Fruit fly (Drosophila melanogaster) whole organism, embryonic: ENCODE results near the gene Dpm1.
A peak's percentile ranks its signal among the peaks of the same experiment; 100 is the strongest.

ENCODE experiments used
- Blimp-1 ChIP-seq: fragments of 200-800 bp; sonication (Bioruptor generic); optimal IDR thresholded peaks from 3 replicates; lab custom pipeline; 2018; ENCODE audit warnings: missing biosample characterization, missing genetic modification characterization, mild to moderate bottlenecking, moderate library complexity, missing genetic modification reagents
- BtbVII ChIP-seq: fragments of 200-800 bp; sonication (Bioruptor generic); optimal IDR thresholded peaks from 3 replicates; lab custom pipeline; 2017; ENCODE audit warnings: missing biosample characterization, mild to moderate bottlenecking, missing genetic modification characterization
- CG10209 ChIP-seq: fragments of 200-800 bp; sonication (Bioruptor generic); optimal IDR thresholded peaks from 3 replicates; lab custom pipeline; 2017; ENCODE audit warnings: missing biosample characterization, mild to moderate bottlenecking, missing genetic modification characterization, missing genetic modification reagents
- CG11093 ChIP-seq: fragments of 200-800 bp; sonication (Bioruptor generic); IDR thresholded peaks from 3 replicates; pipeline ENCODE4 v1.3.6; 2022; ENCODE audit warnings: missing biosample characterization, missing genetic modification characterization
- CG12071 ChIP-seq: fragments of 200-800 bp; sonication (Bioruptor generic); optimal IDR thresholded peaks from 3 replicates; lab custom pipeline; 2018; ENCODE audit warnings: missing biosample characterization, mild to moderate bottlenecking, missing genetic modification characterization
- CG1233 ChIP-seq: fragments of 200-800 bp; sonication (Bioruptor generic); optimal IDR thresholded peaks from 4 replicates; lab custom pipeline; 2018; ENCODE audit warnings: missing biosample characterization, mild to moderate bottlenecking, missing genetic modification characterization
- CG13296 ChIP-seq: fragments of 200-800 bp; sonication (Bioruptor generic); optimal IDR thresholded peaks from 3 replicates; lab custom pipeline; 2018; ENCODE audit warnings: missing biosample characterization, mild to moderate bottlenecking, missing genetic modification characterization
- CG14667 ChIP-seq: fragments of 200-800 bp; sonication (Bioruptor generic); IDR thresholded peaks from 2 replicates; pipeline ENCODE4 v1.3.6; 2022; ENCODE audit warnings: missing biosample characterization, missing genetic modification characterization
- CG15696 ChIP-seq: fragments of 200-800 bp; sonication (Bioruptor generic); optimal IDR thresholded peaks from 2 replicates; lab custom pipeline; 2019; ENCODE audit warnings: missing biosample characterization, mild to moderate bottlenecking, missing genetic modification characterization, moderate library complexity
- CG2202 ChIP-seq: fragments of 200-800 bp; sonication (Bioruptor generic); optimal IDR thresholded peaks from 2 replicates; lab custom pipeline; 2018; ENCODE audit warnings: missing biosample characterization, mild to moderate bottlenecking, missing genetic modification characterization
- CG3065 ChIP-seq: fragments of 200-800 bp; sonication (Bioruptor generic); optimal IDR thresholded peaks from 2 replicates; lab custom pipeline; 2016; ENCODE audit warnings: missing biosample characterization, missing genetic modification characterization
- CG4854 ChIP-seq: fragments of 200-800 bp; sonication (Bioruptor generic); optimal IDR thresholded peaks from 2 replicates; lab custom pipeline; 2016; ENCODE audit warnings: missing biosample characterization, missing genetic modification characterization, inconsistent platforms
- CG5245 ChIP-seq: fragments of 200-800 bp; sonication (Bioruptor generic); optimal IDR thresholded peaks from 3 replicates; lab custom pipeline; 2016; ENCODE audit warnings: missing biosample characterization, missing genetic modification characterization
- CG6854 ChIP-seq: fragments of 200-800 bp; sonication (Bioruptor generic); optimal IDR thresholded peaks from 3 replicates; lab custom pipeline; 2017; ENCODE audit warnings: missing biosample characterization, mild to moderate bottlenecking, missing genetic modification characterization
- CG7271 ChIP-seq: fragments of 200-800 bp; sonication (Bioruptor generic); optimal IDR thresholded peaks from 2 replicates; lab custom pipeline; 2018; ENCODE audit warnings: missing biosample characterization, mild to moderate bottlenecking, missing genetic modification characterization, moderate library complexity
- CG7357 ChIP-seq: fragments of 200-800 bp; sonication (Bioruptor generic); IDR thresholded peaks from 3 replicates; pipeline ENCODE4 v1.3.6; 2022; ENCODE audit warnings: missing biosample characterization, missing genetic modification characterization
- Dfd ChIP-seq, 2 experiments: fragments of >200 bp; optimal IDR thresholded peaks; 2 replicates each; lab custom pipeline; 2017; ENCODE audit warnings: missing biosample characterization in 2 of 2, missing genetic modification characterization in 2 of 2
- Doc2 ChIP-seq: fragments of 200-800 bp; sonication (Bioruptor generic); IDR thresholded peaks from 2 replicates; pipeline ENCODE4 v1.3.6; 2022; ENCODE audit warnings: missing biosample characterization, missing genetic modification characterization
- E2f1 ChIP-seq: fragments of 200-800 bp; sonication (Bioruptor generic); IDR thresholded peaks from 2 replicates; pipeline ENCODE4 v1.3.6; 2022; ENCODE audit warnings: missing biosample characterization, missing genetic modification characterization
- Lim3 ChIP-seq: fragments of 200-800 bp; sonication (Bioruptor generic); IDR thresholded peaks from 2 replicates; pipeline ENCODE4 v1.3.6; 2022; ENCODE audit warnings: missing biosample characterization, missing genetic modification characterization
- Lpt ChIP-seq: fragments of >200 bp; optimal IDR thresholded peaks from 2 replicates; lab custom pipeline; 2018; ENCODE audit warnings: missing biosample characterization, missing genetic modification characterization
- MBD-R2 ChIP-seq: fragments of 200-800 bp; sonication (Bioruptor generic); IDR thresholded peaks from 2 replicates; pipeline ENCODE4 v1.3.6; 2022; ENCODE audit warnings: missing biosample characterization, missing genetic modification characterization
- NFAT ChIP-seq: fragments of 200-800 bp; sonication (Bioruptor generic); IDR thresholded peaks from 2 replicates; pipeline ENCODE4 v1.3.6; 2022; ENCODE audit warnings: missing biosample characterization, missing genetic modification characterization
- NfI ChIP-seq: fragments of 200-800 bp; sonication (Bioruptor generic); optimal IDR thresholded peaks from 3 replicates; lab custom pipeline; 2018; ENCODE audit warnings: missing biosample characterization, mild to moderate bottlenecking, missing genetic modification characterization, moderate library complexity
- Oaz ChIP-seq: fragments of 200-800 bp; sonication (Bioruptor generic); IDR thresholded peaks from 2 replicates; pipeline ENCODE4 v1.3.6; 2022; ENCODE audit warnings: missing biosample characterization, missing genetic modification characterization
- Oli ChIP-seq: fragments of 200-800 bp; sonication (Bioruptor generic); optimal IDR thresholded peaks from 2 replicates; lab custom pipeline; 2018; ENCODE audit warnings: missing biosample characterization, mild to moderate bottlenecking, missing genetic modification characterization, moderate library complexity
- Opbp ChIP-seq: fragments of 200-800 bp; sonication (Bioruptor generic); IDR thresholded peaks from 3 replicates; pipeline ENCODE4 v1.3.6; 2022; ENCODE audit warnings: missing biosample characterization, missing genetic modification characterization; ENCODE audit not compliant: partially characterized antibody
- Xbp1 ChIP-seq: fragments of 200-800 bp; sonication (Bioruptor generic); optimal IDR thresholded peaks from 3 replicates; lab custom pipeline; 2016; ENCODE audit warnings: missing biosample characterization, mild to moderate bottlenecking, missing genetic modification characterization
- ara ChIP-seq: fragments of 200-800 bp; sonication (Bioruptor generic); IDR thresholded peaks from 2 replicates; pipeline ENCODE4 v1.3.6; 2022; ENCODE audit warnings: missing biosample characterization, missing genetic modification characterization
- az2 ChIP-seq: fragments of 200-800 bp; sonication (Bioruptor generic); optimal IDR thresholded peaks from 3 replicates; lab custom pipeline; 2016; ENCODE audit warnings: missing biosample characterization, missing genetic modification characterization
- crol ChIP-seq: fragments of 200-800 bp; sonication (Bioruptor generic); IDR thresholded peaks from 2 replicates; pipeline ENCODE4 v1.3.6; 2022; ENCODE audit warnings: missing biosample characterization, missing genetic modification characterization
- cwo ChIP-seq: fragments of 200-800 bp; sonication (Bioruptor generic); optimal IDR thresholded peaks from 3 replicates; lab custom pipeline; 2017; ENCODE audit warnings: missing biosample characterization, missing genetic modification characterization, mild to moderate bottlenecking, moderate library complexity, missing genetic modification reagents
- dati ChIP-seq: fragments of 200-800 bp; sonication (Bioruptor generic); IDR thresholded peaks from 2 replicates; pipeline ENCODE4 v1.3.6; 2022; ENCODE audit warnings: missing biosample characterization, missing genetic modification characterization
- esg ChIP-seq: fragments of 200-800 bp; sonication (Bioruptor generic); conservative IDR thresholded peaks from 2 replicates; pipeline ENCODE4 v1.3.6; 2022; ENCODE audit warnings: missing biosample characterization, missing genetic modification characterization
- ewg ChIP-seq: fragments of 200-800 bp; sonication (Bioruptor generic); optimal IDR thresholded peaks from 3 replicates; lab custom pipeline; 2017; ENCODE audit warnings: mild to moderate bottlenecking, missing biosample characterization, missing genetic modification reagents, missing genetic modification characterization
- fru ChIP-seq: fragments of >200 bp; optimal IDR thresholded peaks from 2 replicates; lab custom pipeline; 2017
- gce ChIP-seq: fragments of 200-800 bp; sonication (Bioruptor generic); IDR thresholded peaks from 3 replicates; pipeline ENCODE4 v1.3.6; 2022; ENCODE audit warnings: missing biosample characterization, missing genetic modification characterization
- gfzf ChIP-seq: fragments of 200-800 bp; sonication (Bioruptor generic); optimal IDR thresholded peaks from 2 replicates; lab custom pipeline; 2016; ENCODE audit warnings: missing biosample characterization, mild to moderate bottlenecking, missing genetic modification characterization, moderate library complexity
- gsb ChIP-seq: fragments of 200-800 bp; sonication (Bioruptor generic); IDR thresholded peaks from 2 replicates; pipeline ENCODE4 v1.3.6; 2022; ENCODE audit warnings: missing biosample characterization, missing genetic modification characterization
- kay ChIP-seq: fragments of 200-800 bp; sonication (Bioruptor generic); optimal IDR thresholded peaks from 2 replicates; lab custom pipeline; 2016; ENCODE audit warnings: missing biosample characterization, missing genetic modification characterization
- lilli ChIP-seq: fragments of 200-800 bp; sonication (Bioruptor generic); optimal IDR thresholded peaks from 3 replicates; lab custom pipeline; 2016; ENCODE audit warnings: missing biosample characterization, missing genetic modification characterization
- luna ChIP-seq: fragments of 200-800 bp; sonication (Bioruptor generic); optimal IDR thresholded peaks from 2 replicates; lab custom pipeline; 2016; ENCODE audit warnings: missing biosample characterization, missing genetic modification characterization
- mirr ChIP-seq: fragments of 200-800 bp; sonication (Bioruptor generic); optimal IDR thresholded peaks from 3 replicates; lab custom pipeline; 2018; ENCODE audit warnings: missing biosample characterization, mild to moderate bottlenecking, missing genetic modification characterization
- pros ChIP-seq: fragments of 200-800 bp; sonication (Bioruptor generic); optimal IDR thresholded peaks from 3 replicates; lab custom pipeline; 2019; ENCODE audit warnings: missing biosample characterization, mild to moderate bottlenecking, missing genetic modification characterization, moderate library complexity
- seq ChIP-seq: fragments of 200-800 bp; sonication (Bioruptor generic); IDR thresholded peaks from 2 replicates; pipeline ENCODE4 v1.3.6; 2022; ENCODE audit warnings: missing biosample characterization, missing genetic modification characterization
- stc ChIP-seq: fragments of 200-800 bp; sonication (Bioruptor generic); IDR thresholded peaks from 2 replicates; pipeline ENCODE4 v1.3.6; 2022; ENCODE audit warnings: missing biosample characterization, missing genetic modification characterization
- trh ChIP-seq: fragments of 200-800 bp; sonication (Bioruptor generic); optimal IDR thresholded peaks from 2 replicates; lab custom pipeline; 2016; ENCODE audit warnings: missing biosample characterization, missing genetic modification characterization
- twi ChIP-seq: fragments of 200-800 bp; optimal IDR thresholded peaks from 2 replicates; lab custom pipeline; 2019; ENCODE audit warnings: missing biosample characterization, mild to moderate bottlenecking, missing genetic modification characterization, moderate library complexity
- usp ChIP-seq: fragments of >200 bp; optimal IDR thresholded peaks from 2 replicates; lab custom pipeline; 2017; ENCODE audit warnings: missing biosample characterization, missing genetic modification characterization
- vnd ChIP-seq: fragments of 200-800 bp; sonication (Bioruptor generic); IDR thresholded peaks from 3 replicates; pipeline ENCODE4 v1.3.6; 2022; ENCODE audit warnings: missing biosample characterization, missing genetic modification characterization; ENCODE audit not compliant: partially characterized antibody
- vvl ChIP-seq: fragments of 200-800 bp; sonication (Bioruptor generic); IDR thresholded peaks from 2 replicates; pipeline ENCODE4 v1.3.6; 2022; ENCODE audit warnings: missing biosample characterization, missing genetic modification characterization
- yki ChIP-seq: fragments of >200 bp; optimal IDR thresholded peaks from 3 replicates; lab custom pipeline; 2018

Gene Dpm1

dm6 chr2L:19528308-19528707, 2.1 kb upstream of the Dpm1 start (continued):
- TF ChIP-seq gfzf (GFP tag; lab: Kevin White, UChicago) (no peak), CG1233 (GFP tag; lab: Kevin White, UChicago) (peak; percentile 94), NFAT (peak; percentile 97), ewg (GFP tag; lab: Kevin White, UChicago) (peak; percentile 74), MBD-R2 (GFP tag; lab: Robert Waterston, UW) (peak; percentile 98), CG5245 (GFP tag; lab: Kevin White, UChicago) (peak; percentile 87), Dfd (GFP tag; optimal IDR thresholded peaks at IDR 0.05; lab: Kevin White, UChicago) (peak in 1 of 2 experiments; percentile 29), CG2202 (peak; percentile 49), ara (GFP tag; lab: Robert Waterston, UW) (peak; percentile 90), twi (tag; lab: Kevin White, UChicago) (peak; percentile 74), usp (GFP tag; lab: Kevin White, UChicago) (no peak), NfI (GFP tag; lab: Kevin White, UChicago) (peak; percentile 97), CG15696 (peak; percentile 77), BtbVII (peak; percentile 98), CG12071 (peak; percentile 96), Opbp (GFP tag; lab: Robert Waterston, UW) (no peak), Lpt (GFP tag; lab: Kevin White, UChicago) (no peak), cwo (GFP tag; lab: Kevin White, UChicago) (peak; percentile 97), mirr (peak; percentile 95), yki (lab: Kevin White, UChicago) (no peak), CG14667 (peak; percentile 93), Lim3 (peak; percentile 79), CG6854 (peak; percentile 96), CG3065 (GFP tag; lab: Kevin White, UChicago) (peak; percentile 74), esg (GFP tag; lab: Robert Waterston, UW) (peak; percentile 93), Blimp-1 (GFP tag; lab: Kevin White, UChicago) (peak; percentile 82), trh (GFP tag; lab: Kevin White, UChicago) (peak; percentile 77), dati (peak; percentile 84), lilli (GFP tag; lab: Kevin White, UChicago) (peak; percentile 99), kay (peak; percentile 94), pros (GFP tag; lab: Kevin White, UChicago) (no peak), CG7357 (GFP tag; lab: Robert Waterston, UW) (peak; percentile 88), E2f1 (GFP tag; lab: Robert Waterston, UW) (peak; percentile 95), Oaz (GFP tag; lab: Robert Waterston, UW) (peak; percentile 92), vvl (GFP tag; lab: Robert Waterston, UW) (peak; percentile 97), az2 (GFP tag; lab: Kevin White, UChicago) (peak; percentile 88), seq (GFP tag; lab: Robert Waterston, UW) (peak; percentile 97), crol (GFP tag; lab: Robert Waterston, UW) (peak; percentile 46; the same call in 1 of the 2 replicates), stc (GFP tag; lab: Robert Waterston, UW) (peak; percentile 92), CG11093 (GFP tag; lab: Robert Waterston, UW) (peak; percentile 85), CG4854 (GFP tag; lab: Kevin White, UChicago) (peak; percentile 94), Xbp1 (GFP tag; lab: Kevin White, UChicago) (peak; percentile 92), CG10209 (peak; percentile 95), gsb (GFP tag; lab: Robert Waterston, UW) (peak; percentile 97), CG7271 (peak; percentile 49), vnd (GFP tag; lab: Robert Waterston, UW) (no peak), Oli (tag; lab: Kevin White, UChicago) (peak; percentile 92), fru (no peak), luna (peak; percentile 94), gce (GFP tag; lab: Robert Waterston, UW) (peak; percentile 77; the same call in 1 of the 3 replicates), Doc2 (peak; percentile 72), CG13296 (GFP tag; lab: Kevin White, UChicago) (peak; percentile 98)
